Fruit fly (Drosophila melanogaster): ENCODE results near the gene CG8003.

The CG8003 gene

DNA sequence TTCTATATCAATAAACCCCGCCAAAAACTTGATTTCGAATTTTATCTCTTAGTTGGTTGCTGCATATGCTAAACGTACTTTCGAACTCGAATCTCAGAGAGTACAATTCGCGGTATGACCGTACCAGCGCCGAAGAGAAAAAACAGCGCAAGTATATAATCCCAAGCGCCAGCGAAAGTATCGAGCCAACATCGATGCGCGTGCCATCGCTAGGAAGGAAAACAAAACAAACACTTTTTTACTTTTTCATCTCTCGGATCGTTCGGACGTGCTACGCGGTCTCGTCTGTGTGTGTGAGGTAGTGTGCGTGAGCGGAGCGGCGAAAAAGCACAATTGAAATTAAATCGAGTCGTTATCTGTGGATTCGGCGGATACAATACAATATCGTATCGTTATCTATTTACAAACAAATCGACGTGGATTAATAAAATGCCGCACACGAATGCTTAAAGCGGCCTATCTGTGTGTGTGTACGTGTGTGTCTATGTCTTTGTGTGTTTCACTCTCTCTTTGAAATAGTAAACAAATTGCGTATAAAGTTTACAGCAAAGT is 3.3 kb downstream of the CG8003 start, which contains the start of gene simj (continued):
- TF ChIP-seq chn (GFP tag; optimal IDR thresholded peaks at IDR 0.05): peak; percentile 41
- TF ChIP-seq CG1529 (GFP tag; optimal IDR thresholded peaks at IDR 0.05): no peak
- no peak; the same call in 1 of the 2 replicates for TF ChIP-seq wdn (GFP tag; IDR thresholded peaks at IDR 0.05)
- peak; percentile 55; the same call in 1 of the 3 replicates for TF ChIP-seq CG14860 (GFP tag; IDR thresholded peaks at IDR 0.05; ENCODE audit: partially characterized antibody)
- peak; percentile 46; the same call in 1 of the 2 replicates for TF ChIP-seq CG31441 (GFP tag; IDR thresholded peaks at IDR 0.05)
- peak; percentile 34 for TF ChIP-seq Bteb2 (GFP tag; optimal IDR thresholded peaks at IDR 0.05)
- TF ChIP-seq Camta (GFP tag; optimal IDR thresholded peaks at IDR 0.05): no peak
- TF ChIP-seq h (optimal IDR thresholded peaks at IDR 0.05): no peak
- TF ChIP-seq Ets65A (GFP tag): no peak
- no peak for TF ChIP-seq dati (GFP tag; IDR thresholded peaks at IDR 0.05)
- no peak for TF ChIP-seq ab (GFP tag; optimal IDR thresholded peaks at IDR 0.05)
- TF ChIP-seq CG6272 (GFP tag; IDR thresholded peaks at IDR 0.05): peak; percentile 46
- peak; percentile 47 for TF ChIP-seq CG13424 (tag; optimal IDR thresholded peaks at IDR 0.05)
- TF ChIP-seq CG30431 (GFP tag; optimal IDR thresholded peaks at IDR 0.05): no peak
- no peak for TF ChIP-seq D (optimal IDR thresholded peaks at IDR 0.05)
- TF ChIP-seq D (GFP tag; optimal IDR thresholded peaks at IDR 0.05): peak; percentile 58
- TF ChIP-seq fd3F (GFP tag; optimal IDR thresholded peaks at IDR 0.05): no peak
- no peak for TF ChIP-seq lov (optimal IDR thresholded peaks at IDR 0.05)
- no peak for TF ChIP-seq lov (GFP tag; IDR thresholded peaks at IDR 0.05)
- TF ChIP-seq Sox102F (GFP tag; optimal IDR thresholded peaks at IDR 0.05): no peak
- TF ChIP-seq nau (GFP tag; optimal IDR thresholded peaks at IDR 0.05): peak; percentile 58
- peak; percentile 67 for TF ChIP-seq ewg (GFP tag; optimal IDR thresholded peaks at IDR 0.05)
- peak; percentile 38 for TF ChIP-seq CG5180 (GFP tag; optimal IDR thresholded peaks at IDR 0.05)
- TF ChIP-seq CG34422 (GFP tag; IDR thresholded peaks at IDR 0.05): peak; percentile 91
- TF ChIP-seq scrt (GFP tag; optimal IDR thresholded peaks at IDR 0.05): peak; percentile 68
- no peak for TF ChIP-seq CG8281 (tag; optimal IDR thresholded peaks at IDR 0.05)
- peak; percentile 43 for TF ChIP-seq schlank (tag; optimal IDR thresholded peaks at IDR 0.05)
- no peak for TF ChIP-seq maf-S (GFP tag; optimal IDR thresholded peaks at IDR 0.05)
- peak; percentile 54 for TF ChIP-seq CG12155 (GFP tag; optimal IDR thresholded peaks at IDR 0.05)
- TF ChIP-seq gro (GFP tag; optimal IDR thresholded peaks at IDR 0.05): peak; percentile 55
- TF ChIP-seq CG4404 (GFP tag; IDR thresholded peaks at IDR 0.05): no peak
- TF ChIP-seq pita (GFP tag; optimal IDR thresholded peaks at IDR 0.05): peak; percentile 73
- no peak for TF ChIP-seq disco-r (GFP tag; optimal IDR thresholded peaks at IDR 0.05)
- TF ChIP-seq lilli (GFP tag; optimal IDR thresholded peaks at IDR 0.05): peak; percentile 66
- peak; percentile 72 for TF ChIP-seq nom (GFP tag; optimal IDR thresholded peaks at IDR 0.05)
- peak; percentile 79 for TF ChIP-seq ato (GFP tag; IDR thresholded peaks at IDR 0.05; ENCODE audit: partially characterized antibody)
- peak; percentile 51 for TF ChIP-seq nerfin-2 (GFP tag; IDR thresholded peaks at IDR 0.05; ENCODE audit: partially characterized antibody)
- no peak for TF ChIP-seq CG11456 (GFP tag; IDR thresholded peaks at IDR 0.05)
- peak; percentile 94 for TF ChIP-seq Bgb (GFP tag; IDR thresholded peaks at IDR 0.05; ENCODE audit: partially characterized antibody)
- no peak for TF ChIP-seq dmrt11E (tag; optimal IDR thresholded peaks at IDR 0.05)
- peak in 1 of 3 experiments; percentile 75 for TF ChIP-seq Stat92E (GFP tag; optimal IDR thresholded peaks at IDR 0.05)
- TF ChIP-seq Tbp (GFP tag; optimal IDR thresholded peaks at IDR 0.05): peak; percentile 32
- TF ChIP-seq CG8290 (GFP tag; optimal IDR thresholded peaks at IDR 0.05): peak; percentile 64
- peak in 1 of 2 experiments; percentile 87 for TF ChIP-seq CG8290 (tag; optimal IDR thresholded peaks at IDR 0.05)
- no peak for TF ChIP-seq CG10565 (GFP tag; optimal IDR thresholded peaks at IDR 0.05)
- TF ChIP-seq CG2116 (GFP tag; optimal IDR thresholded peaks at IDR 0.05): peak; percentile 65
- TF ChIP-seq CG6791 (GFP tag; IDR thresholded peaks at IDR 0.05; ENCODE audit: partially characterized antibody): peak; percentile 88
- peak in 1 of 3 experiments; percentile 41 for TF ChIP-seq lola (GFP tag; optimal IDR thresholded peaks at IDR 0.05)
- peak; percentile 31 for TF ChIP-seq CG8359 (GFP tag; optimal IDR thresholded peaks at IDR 0.05; ENCODE audit: borderline replicate concordance)
- TF ChIP-seq CG9727 (GFP tag; optimal IDR thresholded peaks at IDR 0.05): no peak

All from whole organism, embryonic.